Fruit fly (Drosophila melanogaster): ENCODE data around the gene Tpi.
A peak's percentile ranks its signal among the peaks of the same experiment; 100 is the strongest.

Tpi gene

dm6 chr3R:30110959-30111358 lies 23.4 kb downstream of the Tpi start:
- TF ChIP-seq Abd-B (GFP tag; optimal IDR thresholded peaks at IDR 0.05) (no peak), Dfd (GFP tag; optimal IDR thresholded peaks at IDR 0.05) (no peak), dsf (GFP tag; optimal IDR thresholded peaks at IDR 0.05; ENCODE audit: borderline replicate concordance) (no peak), Hnf4 (GFP tag; optimal IDR thresholded peaks at IDR 0.05) (no peak)

- no peak for TF ChIP-seq sv (GFP tag; optimal IDR thresholded peaks at IDR 0.05)
- no peak for TF ChIP-seq ey (GFP tag; optimal IDR thresholded peaks at IDR 0.05)
- no peak for TF ChIP-seq dmrt93B (GFP tag; optimal IDR thresholded peaks at IDR 0.05)
- TF ChIP-seq pan (optimal IDR thresholded peaks at IDR 0.05): no peak
- peak; percentile 88 for TF ChIP-seq Dfd (GFP tag; optimal IDR thresholded peaks at IDR 0.05)
- no peak for TF ChIP-seq CrebA (GFP tag; optimal IDR thresholded peaks at IDR 0.05; ENCODE audit: borderline replicate concordance)
Observed at dm6 chr3R:30109380-30109779, 25.0 kb downstream of the Tpi start.

- TF ChIP-seq br (GFP tag; optimal IDR thresholded peaks at IDR 0.05) (no peak), ey (GFP tag; optimal IDR thresholded peaks at IDR 0.05) (no peak), N (GFP tag; optimal IDR thresholded peaks at IDR 0.05) (no peak), dl (GFP tag; optimal IDR thresholded peaks at IDR 0.05; ENCODE audit: insufficient read depth in 1 of 2, partially characterized antibody in 2 of 2) (no peak), Dif (GFP tag; optimal IDR thresholded peaks at IDR 0.05; ENCODE audit: partially characterized antibody) (no peak), Sp1 (GFP tag; optimal IDR thresholded peaks at IDR 0.05) (no peak), tai (GFP tag; optimal IDR thresholded peaks at IDR 0.05) (no peak), woc (GFP tag; optimal IDR thresholded peaks at IDR 0.05) (no peak), Abd-B (GFP tag; optimal IDR thresholded peaks at IDR 0.05) (no peak), psq (GFP tag; optimal IDR thresholded peaks at IDR 0.05) (no peak), Hnf4 (GFP tag; optimal IDR thresholded peaks at IDR 0.05) (no peak), CG32264 (GFP tag; optimal IDR thresholded peaks at IDR 0.05) (no peak), sv (GFP tag; optimal IDR thresholded peaks at IDR 0.05) (no peak), Hr78 (GFP tag; optimal IDR thresholded peaks at IDR 0.05) (no peak), Mio (GFP tag; optimal IDR thresholded peaks at IDR 0.05) (no peak)
Observed at dm6 chr3R:30108639-30109038, 25.8 kb downstream of the Tpi start.

dm6 chr3R:30107718-30108117 lies 26.7 kb downstream of the Tpi start:
- TF ChIP-seq brk (GFP tag; optimal IDR thresholded peaks at IDR 0.05): no peak
- no peak for TF ChIP-seq CrebA (GFP tag; optimal IDR thresholded peaks at IDR 0.05; ENCODE audit: borderline replicate concordance)
- TF ChIP-seq dl (GFP tag; optimal IDR thresholded peaks at IDR 0.05; ENCODE audit: insufficient read depth in 1 of 2, partially characterized antibody in 2 of 2): no peak
- no peak for TF ChIP-seq Vsx2 (GFP tag; optimal IDR thresholded peaks at IDR 0.05; ENCODE audit: partially characterized antibody)
- TF ChIP-seq Hr78 (GFP tag; optimal IDR thresholded peaks at IDR 0.05): no peak
- no peak for TF ChIP-seq N (GFP tag; optimal IDR thresholded peaks at IDR 0.05)
- no peak for TF ChIP-seq Dif (GFP tag; optimal IDR thresholded peaks at IDR 0.05; ENCODE audit: partially characterized antibody)
- TF ChIP-seq dmrt93B (GFP tag; optimal IDR thresholded peaks at IDR 0.05): no peak

dm6 chr3R:30106562-30106961 lies 27.8 kb downstream of the Tpi start:
- TF ChIP-seq Rel (GFP tag; optimal IDR thresholded peaks at IDR 0.05) (no peak), Rel (tag; optimal IDR thresholded peaks at IDR 0.05) (no peak), Jra (GFP tag; optimal IDR thresholded peaks at IDR 0.05) (no peak), dmrt93B (GFP tag; optimal IDR thresholded peaks at IDR 0.05) (no peak), Dif (GFP tag; optimal IDR thresholded peaks at IDR 0.05; ENCODE audit: partially characterized antibody) (no peak), jim (GFP tag; optimal IDR thresholded peaks at IDR 0.05) (no peak), usp (GFP tag; optimal IDR thresholded peaks at IDR 0.05) (no peak), fru (GFP tag; optimal IDR thresholded peaks at IDR 0.05) (no peak), lola (GFP tag; optimal IDR thresholded peaks at IDR 0.05) (no peak), sage (GFP tag; optimal IDR thresholded peaks at IDR 0.05) (no peak), OdsH (GFP tag; optimal IDR thresholded peaks at IDR 0.05) (no peak), Hnf4 (GFP tag; optimal IDR thresholded peaks at IDR 0.05) (no peak)

- TF ChIP-seq Jra (GFP tag; optimal IDR thresholded peaks at IDR 0.05): no peak
Observed at dm6 chr3R:30105808-30106207, 28.6 kb downstream of the Tpi start.

All from whole organism, wandering third instar larva.